Fruit fly (Drosophila melanogaster): ENCODE results near the gene Rdh.

Gene Rdh

dm6 chr3L:3866429-3866828, 41.2 kb downstream of the Rdh start:
- no peak for TF ChIP-seq insv (optimal IDR thresholded peaks at IDR 0.05)
- TF ChIP-seq h (optimal IDR thresholded peaks at IDR 0.05), result no peak
- TF ChIP-seq Myc (optimal IDR thresholded peaks at IDR 0.05), result no peak
- no peak for TF ChIP-seq ttk (optimal IDR thresholded peaks at IDR 0.05)
- no peak for TF ChIP-seq Sin3A (optimal IDR thresholded peaks at IDR 0.05)
- no peak for TF ChIP-seq psq (optimal IDR thresholded peaks at IDR 0.05)

- TF ChIP-seq Myc (optimal IDR thresholded peaks at IDR 0.05) (no peak), psq (optimal IDR thresholded peaks at IDR 0.05) (no peak), Sin3A (optimal IDR thresholded peaks at IDR 0.05) (no peak), ttk (optimal IDR thresholded peaks at IDR 0.05) (no peak), h (optimal IDR thresholded peaks at IDR 0.05) (no peak), insv (optimal IDR thresholded peaks at IDR 0.05) (no peak)
Measured at dm6 chr3L:3868014-3868413, 42.8 kb downstream of the Rdh start.

- no peak for TF ChIP-seq ttk (optimal IDR thresholded peaks at IDR 0.05)
- TF ChIP-seq Myc (optimal IDR thresholded peaks at IDR 0.05), result no peak
Measured at dm6 chr3L:3871284-3871683, 46.0 kb downstream of the Rdh start.

- TF ChIP-seq Sin3A (optimal IDR thresholded peaks at IDR 0.05), result no peak
- no peak for TF ChIP-seq psq (optimal IDR thresholded peaks at IDR 0.05)
- TF ChIP-seq Myc (optimal IDR thresholded peaks at IDR 0.05), result no peak
- TF ChIP-seq insv (optimal IDR thresholded peaks at IDR 0.05), result no peak
- TF ChIP-seq ttk (optimal IDR thresholded peaks at IDR 0.05), result no peak
- TF ChIP-seq h (optimal IDR thresholded peaks at IDR 0.05), result no peak
Measured at dm6 chr3L:3873094-3873493, 47.8 kb downstream of the Rdh start.

DNA sequence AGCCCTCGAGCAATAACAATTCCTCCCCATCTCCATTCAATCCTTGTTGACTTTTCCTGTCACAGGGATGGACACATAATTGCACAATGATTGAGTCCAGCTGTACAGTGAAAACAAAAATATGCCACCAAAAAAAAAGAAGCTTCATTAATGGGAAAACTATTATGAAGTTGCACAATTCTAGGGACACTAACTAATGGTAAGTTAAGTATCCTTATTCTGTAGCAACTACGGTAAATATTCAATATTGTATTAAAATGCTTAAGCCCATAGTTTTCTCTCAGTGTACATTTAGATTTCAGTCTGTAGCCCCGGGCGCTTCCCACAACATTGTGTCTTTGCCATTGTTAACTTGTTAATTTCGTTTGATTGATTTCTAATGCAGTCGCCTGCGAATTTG, 49.8 kb downstream of the Rdh start:
- no peak for TF ChIP-seq Myc (optimal IDR thresholded peaks at IDR 0.05)
- TF ChIP-seq insv (optimal IDR thresholded peaks at IDR 0.05), result no peak
- TF ChIP-seq Sin3A (optimal IDR thresholded peaks at IDR 0.05), result no peak
- TF ChIP-seq h (optimal IDR thresholded peaks at IDR 0.05), result no peak

DNA sequence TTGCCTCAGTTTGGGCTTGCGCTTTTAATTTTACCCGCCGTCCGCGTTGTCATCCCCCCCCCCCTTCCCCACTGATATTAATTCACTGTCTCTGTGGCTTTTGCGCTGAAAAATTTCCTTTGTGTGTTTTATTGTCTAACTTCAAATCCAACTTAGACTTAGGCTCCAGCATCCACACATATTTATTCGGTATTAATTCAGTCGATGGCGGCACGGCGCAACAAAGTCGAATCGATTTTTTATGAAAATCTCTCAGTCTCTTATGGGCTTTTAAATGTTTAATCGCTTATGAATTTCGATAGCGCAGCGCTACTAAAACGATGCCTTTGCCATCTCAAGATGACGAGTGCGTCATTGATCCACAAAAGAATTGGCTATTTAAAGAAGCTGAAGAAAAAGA, 50.7 kb downstream of the Rdh start:
- no peak for TF ChIP-seq ttk (optimal IDR thresholded peaks at IDR 0.05)
- no peak for TF ChIP-seq h (optimal IDR thresholded peaks at IDR 0.05)
- TF ChIP-seq insv (optimal IDR thresholded peaks at IDR 0.05), result no peak
- TF ChIP-seq Sin3A (optimal IDR thresholded peaks at IDR 0.05), result no peak
- TF ChIP-seq Myc (optimal IDR thresholded peaks at IDR 0.05), result no peak
- TF ChIP-seq psq (optimal IDR thresholded peaks at IDR 0.05), result no peak

DNA sequence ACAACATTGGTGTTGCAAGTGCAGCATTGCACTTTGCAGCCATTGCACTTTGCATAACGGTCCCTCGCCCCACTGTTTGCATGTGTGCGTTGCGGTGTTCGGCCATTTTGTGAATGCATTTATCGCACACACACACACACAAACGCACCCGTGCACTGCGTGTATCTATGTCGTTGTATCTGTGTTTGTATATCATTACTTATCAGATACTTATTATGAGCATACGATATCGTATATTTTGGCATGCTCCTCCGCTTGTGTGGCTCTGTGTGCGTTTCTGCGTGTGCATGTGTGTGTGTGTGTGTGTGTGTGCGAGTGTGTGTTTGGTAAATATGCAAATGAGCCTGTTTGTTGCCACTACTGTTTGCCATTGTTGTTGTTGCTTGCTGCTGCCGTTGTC, 51.6 kb downstream of the Rdh start:
- TF ChIP-seq h (optimal IDR thresholded peaks at IDR 0.05), result no peak
- TF ChIP-seq insv (optimal IDR thresholded peaks at IDR 0.05), result no peak
- no peak for TF ChIP-seq Sin3A (optimal IDR thresholded peaks at IDR 0.05)
- no peak for TF ChIP-seq psq (optimal IDR thresholded peaks at IDR 0.05)
- TF ChIP-seq Myc (optimal IDR thresholded peaks at IDR 0.05), result no peak
- no peak for TF ChIP-seq ttk (optimal IDR thresholded peaks at IDR 0.05)
